Fruit fly (Drosophila melanogaster): ENCODE results near the gene lqfR.

The lqfR gene

DNA sequence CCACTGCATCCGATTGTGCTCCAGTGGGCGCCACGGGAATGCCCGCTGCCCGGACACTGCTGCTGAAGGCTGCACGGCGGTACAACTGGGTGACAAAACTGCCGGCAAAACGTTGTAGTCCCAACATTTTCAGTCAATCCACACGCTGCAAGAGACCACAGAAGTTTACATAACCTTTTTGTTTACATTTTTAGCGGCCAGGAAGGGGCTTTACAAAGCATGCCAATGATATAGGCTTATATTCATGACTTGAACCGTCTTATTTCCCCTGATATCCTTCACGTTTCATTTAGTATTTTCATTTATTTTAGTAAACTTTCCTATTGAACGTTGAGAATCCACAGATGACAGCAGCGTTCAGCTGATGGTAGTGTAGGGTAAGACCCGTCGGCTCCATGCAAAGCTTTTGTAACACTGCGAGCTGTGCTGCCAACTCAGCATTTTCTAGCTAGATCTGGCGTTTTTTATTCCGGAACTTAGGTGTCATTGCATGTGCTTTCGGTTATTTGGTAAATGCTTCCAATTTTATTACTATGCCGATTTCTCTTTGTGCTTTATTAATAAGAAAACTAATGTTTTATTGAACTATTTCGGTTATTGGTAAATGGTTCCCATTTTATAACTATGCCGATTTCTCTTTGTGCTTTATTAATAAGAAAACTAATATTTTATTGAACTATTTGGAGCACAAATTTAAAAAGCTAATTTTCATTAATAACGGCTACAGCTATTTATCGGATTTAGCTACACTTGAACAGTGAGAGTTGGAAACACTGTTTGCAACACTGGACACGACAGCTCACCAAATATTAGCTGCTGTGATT lies at the start of gene lqfR, which contains the start of gene CG13850 (continued):
- peak; percentile 65 for TF ChIP-seq CG34406 (GFP tag; optimal IDR thresholded peaks at IDR 0.05)
- TF ChIP-seq CG31627 (GFP tag; optimal IDR thresholded peaks at IDR 0.05) = peak; percentile 83
- TF ChIP-seq Hr39 (GFP tag; optimal IDR thresholded peaks at IDR 0.05) = peak; percentile 80
- TF ChIP-seq OdsH (GFP tag; optimal IDR thresholded peaks at IDR 0.05) = no peak
- TF ChIP-seq topi (GFP tag; optimal IDR thresholded peaks at IDR 0.05) = peak; percentile 80
- TF ChIP-seq CG6854 (GFP tag; optimal IDR thresholded peaks at IDR 0.05) = no peak
- TF ChIP-seq Blimp-1 (GFP tag; optimal IDR thresholded peaks at IDR 0.05) = peak; percentile 50
- peak; percentile 62 for TF ChIP-seq fd59A (GFP tag; optimal IDR thresholded peaks at IDR 0.05)
- TF ChIP-seq pdm3 (GFP tag; optimal IDR thresholded peaks at IDR 0.05) = peak; percentile 84
- no peak for TF ChIP-seq CG32006 (GFP tag; optimal IDR thresholded peaks at IDR 0.05)

DNA sequence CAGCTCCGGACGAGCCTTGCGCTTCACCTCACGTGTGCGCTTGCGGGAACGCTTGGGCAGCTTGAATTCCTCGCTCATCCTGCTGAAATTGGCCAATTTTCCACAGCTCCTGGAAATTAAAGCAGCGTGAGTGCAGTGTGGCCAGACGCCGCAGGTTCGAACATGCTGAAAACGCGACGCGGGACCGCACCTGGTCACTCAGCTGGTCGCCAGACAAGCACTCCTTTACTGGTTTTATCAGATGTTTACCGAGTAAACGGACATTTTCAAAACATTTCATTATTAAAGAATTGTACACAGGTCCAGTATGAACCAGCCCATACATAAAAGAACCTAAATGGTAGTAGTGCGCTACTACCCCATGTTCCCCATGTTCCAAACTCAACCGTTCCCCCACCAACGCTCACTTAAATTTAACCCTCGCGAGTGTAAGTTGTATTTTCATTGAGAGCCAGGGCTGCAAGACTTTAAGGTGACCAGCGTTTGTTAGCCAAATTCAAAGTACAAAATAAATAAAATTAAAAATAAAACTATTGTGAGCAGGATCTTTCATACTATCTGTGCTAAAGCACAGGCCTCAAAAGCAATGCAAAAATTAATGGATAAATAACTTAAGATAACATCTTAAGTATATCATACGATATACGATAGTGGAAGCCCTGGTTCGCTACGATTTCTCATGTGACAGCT lies 48.7 kb upstream of the lqfR start, which contains the start of the genes JMJD6, CG7071 and Muted:
Gene JMJD6 (minus strand): TSS at position 154 of the 690 bp plus-strand sequence.
Gene CG7071 (plus strand): TSS at position 403 of the 690 bp plus-strand sequence.
Gene Muted (plus strand): TSS at position 403 of the 690 bp plus-strand sequence.
- TF ChIP-seq esn (GFP tag; optimal IDR thresholded peaks at IDR 0.05) (peak; percentile 92), CG11294 (GFP tag; IDR thresholded peaks at IDR 0.05) (peak; percentile 88), Hr39 (GFP tag; optimal IDR thresholded peaks at IDR 0.05) (peak; percentile 89), fd59A (GFP tag; optimal IDR thresholded peaks at IDR 0.05) (peak; percentile 63), dsx (GFP tag; optimal IDR thresholded peaks at IDR 0.05; ENCODE audit: poor library complexity, severe bottlenecking) (peak; percentile 57), vri (GFP tag; optimal IDR thresholded peaks at IDR 0.05) (peak; percentile 79), Sox14 (GFP tag; optimal IDR thresholded peaks at IDR 0.05) (peak; percentile 88), fkh (GFP tag; optimal IDR thresholded peaks at IDR 0.05) (peak; percentile 84), CG3032 (tag; optimal IDR thresholded peaks at IDR 0.05) (peak; percentile 78), Gug (GFP tag; IDR thresholded peaks at IDR 0.05) (peak; percentile 83), fd85E (GFP tag; optimal IDR thresholded peaks at IDR 0.05) (peak; percentile 59), achi (GFP tag; optimal IDR thresholded peaks at IDR 0.05) (peak; percentile 96), CG31627 (GFP tag; optimal IDR thresholded peaks at IDR 0.05) (peak; percentile 92), CG3919 (GFP tag; optimal IDR thresholded peaks at IDR 0.05) (peak; percentile 88), Hr4 (GFP tag; optimal IDR thresholded peaks at IDR 0.05) (peak; percentile 92), CG7368 (GFP tag; optimal IDR thresholded peaks at IDR 0.05) (peak; percentile 80), cyc (GFP tag; optimal IDR thresholded peaks at IDR 0.05) (peak; percentile 90), CG11762 (GFP tag; optimal IDR thresholded peaks at IDR 0.05; ENCODE audit: insufficient read depth) (peak; percentile 58), CG32006 (GFP tag; optimal IDR thresholded peaks at IDR 0.05) (peak; percentile 85), CG6276 (GFP tag; optimal IDR thresholded peaks at IDR 0.05) (peak; percentile 67), CG16779 (tag; optimal IDR thresholded peaks at IDR 0.05) (peak; percentile 54), acj6 (GFP tag; optimal IDR thresholded peaks at IDR 0.05) (peak; percentile 87), Smox (GFP tag; optimal IDR thresholded peaks at IDR 0.05) (peak; percentile 89), svp (GFP tag) (peak; percentile 92), eg (GFP tag; IDR thresholded peaks at IDR 0.05) (peak; percentile 90), Hr38 (GFP tag; optimal IDR thresholded peaks at IDR 0.05) (no peak), CG10669 (GFP tag; optimal IDR thresholded peaks at IDR 0.05) (peak; percentile 76), Sox15 (GFP tag; optimal IDR thresholded peaks at IDR 0.05) (peak; percentile 83), Eip93F (GFP tag; optimal IDR thresholded peaks at IDR 0.05) (peak; percentile 88), CG4318 (GFP tag; optimal IDR thresholded peaks at IDR 0.05) (peak; percentile 78), topi (GFP tag; optimal IDR thresholded peaks at IDR 0.05) (peak; percentile 88), CG6163 (GFP tag; IDR thresholded peaks at IDR 0.05) (peak; percentile 87), CG6808 (GFP tag; optimal IDR thresholded peaks at IDR 0.05) (peak; percentile 74), Sox102F (GFP tag; optimal IDR thresholded peaks at IDR 0.05) (peak; percentile 79), Ets21C (GFP tag; optimal IDR thresholded peaks at IDR 0.05) (peak; percentile 88), CG10631 (GFP tag; optimal IDR thresholded peaks at IDR 0.05) (peak; percentile 91), Lpt (GFP tag; optimal IDR thresholded peaks at IDR 0.05) (peak; percentile 72), Ets96B (tag; optimal IDR thresholded peaks at IDR 0.05) (peak; percentile 66), spab (GFP tag; optimal IDR thresholded peaks at IDR 0.05) (peak; percentile 47), pdm3 (GFP tag; optimal IDR thresholded peaks at IDR 0.05) (peak; percentile 90), CG6792 (GFP tag; optimal IDR thresholded peaks at IDR 0.05) (peak; percentile 86), salr (GFP tag; optimal IDR thresholded peaks at IDR 0.05) (peak; percentile 67 to 72)
